Worm (Caenorhabditis elegans) whole organism, L4/young adult: Measurements from ENCODE around the gene C01G10.7.

ENCODE experiments used
- W03F9.2 ChIP-seq: fragments of 150-350 bp; optimal IDR thresholded peaks from 2 replicates; lab custom pipeline; 2014; ENCODE audit warnings: missing biosample characterization, missing genetic modification characterization
- dao-5 ChIP-seq: sonication (generic microtip); optimal IDR thresholded peaks from 2 replicates; lab custom pipeline; 2016; ENCODE audit warnings: missing genotype, missing genetic modification characterization, moderate library complexity, missing compliant biosample characterization
- him-1 ChIP-seq: sonication (generic microtip); optimal IDR thresholded peaks from 2 replicates; lab custom pipeline; 2016; ENCODE audit warnings: missing genotype, missing genetic modification reagents, missing genetic modification characterization, missing compliant biosample characterization

DNA sequence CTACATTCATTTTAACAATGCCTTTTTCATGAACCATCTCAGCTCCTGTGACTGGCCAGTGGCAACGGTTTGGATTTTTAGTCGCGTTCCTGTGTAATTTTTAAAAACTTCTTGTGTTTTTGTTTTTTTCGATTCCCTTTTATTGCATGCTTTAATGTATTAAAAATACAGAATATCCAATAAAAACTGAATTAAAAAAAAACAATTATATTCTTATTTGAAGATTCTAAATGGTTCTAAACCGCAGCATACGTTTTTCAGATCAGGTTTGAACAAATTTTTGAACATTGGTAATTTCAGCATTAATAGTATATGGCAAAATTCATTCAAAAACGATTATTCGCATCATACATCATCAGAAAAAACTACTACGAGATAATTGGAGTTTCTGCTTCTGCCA is 17.2 kb upstream of the C01G10.7 start, which contains the start of gene dnj-3:
- TF ChIP-seq dao-5 (no peak), W03F9.2 (tag; lab: Kevin White, UChicago) (no peak), him-1 (no peak)
